Fruit fly (Drosophila melanogaster): ENCODE measurements around the gene CG14854.
A peak's percentile ranks its signal among the peaks of the same experiment; 100 is the strongest.

The CG14854 gene

DNA sequence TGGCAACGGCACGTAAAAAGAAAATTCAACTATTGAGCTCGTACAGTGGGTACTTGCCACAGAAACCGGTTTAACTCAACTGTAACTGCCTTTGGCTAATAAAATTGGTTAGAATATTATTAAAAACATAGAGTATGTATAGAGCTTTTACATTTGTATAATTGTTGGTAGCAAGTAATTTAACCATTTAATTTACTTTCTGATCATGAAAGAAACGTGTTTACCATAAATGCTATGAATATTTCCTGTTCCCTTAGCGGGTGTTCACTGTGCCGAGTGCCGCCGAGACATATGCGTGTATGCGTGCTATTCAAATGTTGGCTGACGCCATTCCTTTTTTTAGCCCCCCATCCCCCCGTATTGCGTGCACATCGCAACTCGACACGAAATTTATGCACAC is 11.1 kb downstream of the CG14854 start:
- TF ChIP-seq svp (GFP tag) = no peak

DNA sequence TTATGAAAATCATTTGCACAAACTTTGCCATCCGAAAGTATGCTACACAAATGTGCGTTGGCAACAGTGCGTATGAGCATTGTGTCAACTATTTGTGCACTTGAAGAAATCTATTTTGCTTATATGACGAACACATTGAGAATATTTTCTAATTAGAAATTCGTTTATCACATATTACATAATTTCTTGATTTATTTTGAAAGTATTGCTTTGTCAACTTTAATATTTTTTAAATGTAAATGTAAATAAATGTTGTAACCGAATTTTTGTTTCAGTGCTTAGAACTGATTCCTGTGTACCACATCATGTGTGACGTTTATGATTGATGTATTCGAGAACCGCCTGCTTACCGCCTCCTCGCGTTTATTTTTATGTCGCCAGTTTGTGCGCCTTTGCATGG is 17.8 kb downstream of the CG14854 start:
- TF ChIP-seq Ets21C (GFP tag; optimal IDR thresholded peaks at IDR 0.05) (no peak), CG31627 (GFP tag; optimal IDR thresholded peaks at IDR 0.05) (no peak)

DNA sequence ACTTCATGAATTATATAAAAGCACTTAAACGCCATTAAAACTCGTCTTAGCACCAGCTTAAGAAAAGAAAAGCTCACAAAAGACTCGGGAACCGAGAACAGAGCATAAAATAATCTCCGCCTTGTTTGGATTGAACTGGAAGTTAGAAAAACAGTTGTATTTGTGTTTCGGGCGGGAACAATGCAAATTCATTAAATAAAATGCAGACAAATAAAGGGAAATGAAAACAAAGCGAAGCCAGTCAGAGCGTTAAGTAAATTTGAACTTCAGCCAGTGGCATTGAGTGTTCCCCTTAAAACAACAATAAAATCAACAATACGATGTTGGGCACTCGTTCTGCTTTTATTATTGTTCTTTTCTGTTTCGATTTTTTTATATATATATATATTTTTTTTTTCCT is 33.2 kb downstream of the CG14854 start:
- no peak for TF ChIP-seq CG31627 (GFP tag; optimal IDR thresholded peaks at IDR 0.05)
- no peak for TF ChIP-seq Gug (GFP tag; IDR thresholded peaks at IDR 0.05)
- TF ChIP-seq Hr4 (GFP tag; optimal IDR thresholded peaks at IDR 0.05) = no peak
- TF ChIP-seq fkh (GFP tag; optimal IDR thresholded peaks at IDR 0.05) = peak; percentile 65
- no peak for TF ChIP-seq CG3032 (tag; optimal IDR thresholded peaks at IDR 0.05)
- no peak for TF ChIP-seq Met (GFP tag; optimal IDR thresholded peaks at IDR 0.05)
- TF ChIP-seq fd85E (GFP tag; optimal IDR thresholded peaks at IDR 0.05) = no peak

DNA sequence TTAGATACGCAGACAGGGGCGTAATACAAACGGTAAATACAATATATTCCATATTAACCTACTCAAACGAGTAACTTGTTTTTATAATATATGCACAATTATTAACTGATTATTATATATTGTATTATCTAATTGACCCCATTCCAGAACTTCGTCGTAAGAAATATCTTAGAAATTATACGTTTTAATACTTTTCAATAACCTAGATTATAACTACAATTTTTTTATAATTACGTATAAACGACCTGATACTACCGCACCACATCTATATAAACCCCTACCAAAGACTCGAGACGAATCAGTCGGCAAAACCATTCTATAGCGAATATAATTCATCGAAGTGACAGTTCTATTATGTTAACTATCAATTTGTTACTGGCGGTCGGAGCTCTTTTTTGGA is 39.1 kb downstream of the CG14854 start, which contains the start of gene Cyp313a1:
Gene Cyp313a1 (plus strand): TSS at position 301 of the 400 bp plus-strand sequence.
- TF ChIP-seq achi (GFP tag; optimal IDR thresholded peaks at IDR 0.05) (no peak), Hr38 (GFP tag; optimal IDR thresholded peaks at IDR 0.05) (no peak), fd85E (GFP tag; optimal IDR thresholded peaks at IDR 0.05) (no peak), esn (GFP tag; optimal IDR thresholded peaks at IDR 0.05) (no peak), Hr4 (GFP tag; optimal IDR thresholded peaks at IDR 0.05) (no peak), CG8319 (GFP tag; optimal IDR thresholded peaks at IDR 0.05) (no peak), CG4318 (GFP tag; optimal IDR thresholded peaks at IDR 0.05) (no peak), CG6276 (GFP tag; optimal IDR thresholded peaks at IDR 0.05) (no peak)

DNA sequence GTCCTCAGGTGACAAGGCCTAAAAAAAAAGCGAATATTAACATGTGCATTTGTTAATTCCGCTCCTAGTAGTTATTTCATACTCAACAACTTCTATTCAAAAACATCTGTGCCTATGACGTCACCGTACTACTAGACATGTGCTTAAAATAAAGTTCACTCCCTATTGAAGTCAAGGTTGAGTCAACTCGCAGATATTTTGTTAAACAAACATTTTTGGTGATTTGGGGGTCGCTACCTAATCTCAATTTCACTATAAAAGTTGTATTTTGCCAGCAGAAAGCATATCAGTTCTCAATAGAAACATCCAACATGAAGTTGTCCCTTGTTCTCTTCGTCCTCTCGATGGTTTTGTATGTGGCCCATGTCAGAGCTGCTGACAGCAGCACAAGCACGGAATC is 43.1 kb downstream of the CG14854 start, which contains the start of gene CG34273:
Gene CG34273 (plus strand): TSS at position 301 of the 400 bp plus-strand sequence.
- TF ChIP-seq pdm3 (GFP tag; optimal IDR thresholded peaks at IDR 0.05) (no peak), Eip93F (GFP tag; optimal IDR thresholded peaks at IDR 0.05) (no peak), CG6854 (GFP tag; optimal IDR thresholded peaks at IDR 0.05) (no peak), eg (GFP tag; IDR thresholded peaks at IDR 0.05) (no peak), CG11294 (GFP tag; IDR thresholded peaks at IDR 0.05) (no peak), Sox102F (GFP tag; optimal IDR thresholded peaks at IDR 0.05) (no peak), CG10631 (GFP tag; optimal IDR thresholded peaks at IDR 0.05) (no peak), achi (GFP tag; optimal IDR thresholded peaks at IDR 0.05) (no peak), Eip78C (GFP tag) (no peak), acj6 (GFP tag; optimal IDR thresholded peaks at IDR 0.05) (no peak), Sox15 (GFP tag; optimal IDR thresholded peaks at IDR 0.05) (no peak), spab (GFP tag; optimal IDR thresholded peaks at IDR 0.05) (no peak), vri (GFP tag; optimal IDR thresholded peaks at IDR 0.05) (no peak), CG8319 (GFP tag; optimal IDR thresholded peaks at IDR 0.05) (no peak), CG7368 (GFP tag; optimal IDR thresholded peaks at IDR 0.05) (no peak), CG31627 (GFP tag; optimal IDR thresholded peaks at IDR 0.05) (no peak), CG4318 (GFP tag; optimal IDR thresholded peaks at IDR 0.05) (no peak)

DNA sequence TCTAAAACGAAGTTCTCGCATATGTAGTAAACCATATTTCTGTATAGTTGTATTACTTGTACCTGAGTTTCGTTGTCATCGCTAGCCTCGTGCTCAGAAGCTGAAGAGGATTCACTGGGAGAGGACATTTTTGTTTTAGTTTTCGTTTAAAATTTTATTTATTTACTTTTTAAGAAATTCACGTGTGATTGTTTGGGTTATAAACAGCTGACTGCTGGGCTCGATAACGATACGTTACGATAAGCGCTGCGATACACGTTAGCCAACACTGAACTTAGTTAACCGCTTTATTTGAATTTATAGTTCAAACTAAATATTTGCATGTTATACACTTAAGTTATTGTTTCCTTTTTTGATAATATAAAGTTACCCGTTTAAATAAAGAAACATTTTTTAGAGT is 46.4 kb downstream of the CG14854 start, which contains the start of gene CG8461:
Gene CG8461 (minus strand): TSS at position 218 of the 400 bp plus-strand sequence.
- TF ChIP-seq fkh (GFP tag; optimal IDR thresholded peaks at IDR 0.05) = peak; percentile 83
- peak; percentile 46 for TF ChIP-seq Eip78C (GFP tag)
- TF ChIP-seq Met (GFP tag; optimal IDR thresholded peaks at IDR 0.05) = no peak

DNA sequence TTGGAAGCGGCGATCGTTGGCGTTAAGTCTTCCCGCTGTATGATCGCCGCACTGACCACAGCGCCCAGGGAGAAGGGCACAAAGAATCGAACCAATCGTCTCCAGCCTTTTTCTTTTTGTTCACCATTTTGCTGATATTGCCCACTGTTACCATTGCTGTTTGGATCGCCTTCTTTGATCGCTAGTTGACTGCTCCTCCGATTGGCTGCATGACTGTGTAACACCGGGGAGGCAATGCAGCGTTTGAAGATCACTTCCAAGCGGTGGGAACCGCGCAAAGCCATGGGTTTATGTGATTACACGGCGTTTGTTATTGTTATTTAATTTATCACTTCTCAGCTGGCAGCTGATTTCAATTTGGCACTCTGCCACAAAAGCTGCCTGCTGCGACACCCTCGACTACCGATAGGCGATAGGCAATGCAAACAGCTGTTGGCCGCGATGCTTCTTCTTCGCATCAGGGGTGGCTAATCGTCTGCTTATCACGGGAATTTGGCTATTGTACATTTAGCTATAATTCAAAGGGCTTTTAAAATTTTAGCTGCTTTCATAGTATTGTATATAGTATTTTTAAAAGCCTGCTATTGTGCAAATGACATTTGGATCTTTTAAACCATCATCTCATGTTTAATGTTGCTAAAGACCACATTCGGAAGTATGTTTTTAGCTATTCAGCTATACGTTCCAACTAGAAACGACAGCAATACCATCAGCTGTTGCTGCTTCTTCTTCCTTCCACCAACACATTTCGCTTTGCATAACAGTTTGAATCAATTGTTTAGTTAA is 48.5 kb downstream of the CG14854 start, which contains the start of the genes HtrA2 and mRpL11:
Gene HtrA2 (minus strand): TSS at position 590 of the 786 bp plus-strand sequence.
Gene mRpL11 (plus strand): TSS at position 716 of the 786 bp plus-strand sequence.
- TF ChIP-seq vri (GFP tag; optimal IDR thresholded peaks at IDR 0.05) = peak; percentile 71
- no peak for TF ChIP-seq Smox (GFP tag; optimal IDR thresholded peaks at IDR 0.05)
- TF ChIP-seq CG11902 (GFP tag; optimal IDR thresholded peaks at IDR 0.05) = no peak
- TF ChIP-seq CG10631 (GFP tag; optimal IDR thresholded peaks at IDR 0.05) = peak; percentile 23
- TF ChIP-seq CG15336 (GFP tag; IDR thresholded peaks at IDR 0.05) = no peak
- TF ChIP-seq Gug (GFP tag; IDR thresholded peaks at IDR 0.05) = no peak
- no peak for TF ChIP-seq Hr38 (GFP tag; optimal IDR thresholded peaks at IDR 0.05)
- no peak for TF ChIP-seq net (GFP tag; optimal IDR thresholded peaks at IDR 0.05)
- no peak for TF ChIP-seq Sox102F (GFP tag; optimal IDR thresholded peaks at IDR 0.05)
- no peak for TF ChIP-seq CG7368 (GFP tag; optimal IDR thresholded peaks at IDR 0.05)
- no peak for TF ChIP-seq CG34406 (GFP tag; optimal IDR thresholded peaks at IDR 0.05)
- TF ChIP-seq eg (GFP tag; IDR thresholded peaks at IDR 0.05) = no peak
- peak; percentile 44 for TF ChIP-seq cyc (GFP tag; optimal IDR thresholded peaks at IDR 0.05)
- no peak for TF ChIP-seq CG4318 (GFP tag; optimal IDR thresholded peaks at IDR 0.05)
- no peak for TF ChIP-seq spab (GFP tag; optimal IDR thresholded peaks at IDR 0.05)
- peak; percentile 35 for TF ChIP-seq Ets21C (GFP tag; optimal IDR thresholded peaks at IDR 0.05)
- TF ChIP-seq OdsH (GFP tag; optimal IDR thresholded peaks at IDR 0.05) = peak; percentile 37
- peak; percentile 51 for TF ChIP-seq acj6 (GFP tag; optimal IDR thresholded peaks at IDR 0.05)
- peak; percentile 60 for TF ChIP-seq pdm3 (GFP tag; optimal IDR thresholded peaks at IDR 0.05)
- TF ChIP-seq CG31627 (GFP tag; optimal IDR thresholded peaks at IDR 0.05) = peak; percentile 54
- no peak for TF ChIP-seq Ets96B (tag; optimal IDR thresholded peaks at IDR 0.05)
- no peak for TF ChIP-seq CG10669 (GFP tag; optimal IDR thresholded peaks at IDR 0.05)

All from whole organism, prepupa.